Worm (Caenorhabditis elegans): ENCODE measurements around the gene tbc-2.

tbc-2 gene

ce11 chrII:5806563-5806962 is 20.7 kb downstream of the tbc-2 start:
- TF ChIP-seq elt-2 (tag; optimal IDR thresholded peaks at IDR 0.05) = peak; percentile 97
- TF ChIP-seq pha-4 (tag; optimal IDR thresholded peaks at IDR 0.05) = no peak
- TF ChIP-seq ztf-11 (tag; optimal IDR thresholded peaks at IDR 0.05) = no peak
- TF ChIP-seq pqm-1 (tag; optimal IDR thresholded peaks at IDR 0.05) = peak; percentile 63
- no peak for TF ChIP-seq elt-1 (tag; optimal IDR thresholded peaks at IDR 0.05)

- TF ChIP-seq ama-1 (optimal IDR thresholded peaks at IDR 0.05) (peak; percentile 9), ZK546.5 (tag; optimal IDR thresholded peaks at IDR 0.05) (no peak), pqm-1 (tag; optimal IDR thresholded peaks at IDR 0.05) (peak; percentile 54), fkh-10 (GFP tag; optimal IDR thresholded peaks at IDR 0.05) (no peak), sea-2 (GFP tag; optimal IDR thresholded peaks at IDR 0.05) (no peak), tbx-2 (tag; optimal IDR thresholded peaks at IDR 0.05) (no peak), ceh-9 (tag; optimal IDR thresholded peaks at IDR 0.05) (no peak), nhr-76 (tag; optimal IDR thresholded peaks at IDR 0.05) (no peak), hmg-11 (tag; optimal IDR thresholded peaks at IDR 0.05) (no peak), skn-1 (tag; optimal IDR thresholded peaks at IDR 0.05) (no peak), nhr-237 (tag; optimal IDR thresholded peaks at IDR 0.05) (no peak), elt-2 (tag; optimal IDR thresholded peaks at IDR 0.05) (peak; percentile 86), nhr-77 (tag; optimal IDR thresholded peaks at IDR 0.05) (no peak), eor-1 (tag; optimal IDR thresholded peaks at IDR 0.05) (no peak), nhr-28 (tag; optimal IDR thresholded peaks at IDR 0.05) (no peak), R02D3.7 (tag; optimal IDR thresholded peaks at IDR 0.05) (no peak), ceh-16 (tag; optimal IDR thresholded peaks at IDR 0.05) (no peak), egl-27 (tag; optimal IDR thresholded peaks at IDR 0.05) (no peak), unc-39 (tag; optimal IDR thresholded peaks at IDR 0.05) (no peak), lsy-12 (tag; optimal IDR thresholded peaks at IDR 0.05) (no peak), ztf-4 (tag; optimal IDR thresholded peaks at IDR 0.05) (no peak), nhr-25 (tag; optimal IDR thresholded peaks at IDR 0.05) (no peak), ztf-11 (tag; optimal IDR thresholded peaks at IDR 0.05) (no peak), elt-1 (tag; optimal IDR thresholded peaks at IDR 0.05) (no peak), fos-1 (tag; optimal IDR thresholded peaks at IDR 0.05) (no peak), lin-15B (tag; optimal IDR thresholded peaks at IDR 0.05) (no peak), jun-1 (tag; optimal IDR thresholded peaks at IDR 0.05) (no peak), pha-4 (tag; optimal IDR thresholded peaks at IDR 0.05) (peak; percentile 9)
Measured at ce11 chrII:5805303-5805702, 21.9 kb downstream of the tbc-2 start, which contains the start of gene K05F1.10. K05F1.10 (minus strand) TSS chrII:5805473.

ce11 chrII:5804288-5804687 is 23.0 kb downstream of the tbc-2 start:
- TF ChIP-seq daf-12 (tag; optimal IDR thresholded peaks at IDR 0.05) = no peak
- no peak for TF ChIP-seq nhr-12 (tag; optimal IDR thresholded peaks at IDR 0.05)
- TF ChIP-seq pha-4 (tag; optimal IDR thresholded peaks at IDR 0.05) = peak; percentile 8
- no peak for TF ChIP-seq mdl-1 (tag; optimal IDR thresholded peaks at IDR 0.05)
- TF ChIP-seq pqm-1 (tag; optimal IDR thresholded peaks at IDR 0.05) = peak; percentile 25
- TF ChIP-seq zag-1 (tag; optimal IDR thresholded peaks at IDR 0.05) = no peak
- no peak for TF ChIP-seq ceh-16 (tag; optimal IDR thresholded peaks at IDR 0.05)
- TF ChIP-seq unc-62 (GFP tag; optimal IDR thresholded peaks at IDR 0.05) = no peak
- TF ChIP-seq elt-2 (tag; optimal IDR thresholded peaks at IDR 0.05) = peak; percentile 93
- TF ChIP-seq fkh-2 (tag; optimal IDR thresholded peaks at IDR 0.05) = no peak
- no peak for TF ChIP-seq ztf-11 (tag; optimal IDR thresholded peaks at IDR 0.05)

ce11 chrII:5801075-5801474 is 26.2 kb downstream of the tbc-2 start, which contains the start of the genes K05F1.9 and K05F1.1:
K05F1.9 (minus strand) TSS chrII:5801175.
K05F1.1 (plus strand) TSS chrII:5801382.
- TF ChIP-seq ceh-9 (tag; optimal IDR thresholded peaks at IDR 0.05) (no peak), R02D3.7 (tag; optimal IDR thresholded peaks at IDR 0.05) (no peak), nhr-237 (tag; optimal IDR thresholded peaks at IDR 0.05) (no peak), lin-15B (tag; optimal IDR thresholded peaks at IDR 0.05) (no peak), fkh-10 (GFP tag; optimal IDR thresholded peaks at IDR 0.05) (no peak), nhr-11 (tag; optimal IDR thresholded peaks at IDR 0.05) (no peak), snpc-4 (tag; optimal IDR thresholded peaks at IDR 0.05) (no peak), nhr-43 (tag; optimal IDR thresholded peaks at IDR 0.05; ENCODE audit: poor library complexity, severe bottlenecking) (no peak), elt-2 (tag; optimal IDR thresholded peaks at IDR 0.05) (no peak), egl-5 (tag; optimal IDR thresholded peaks at IDR 0.05) (no peak), daf-12 (tag; optimal IDR thresholded peaks at IDR 0.05) (no peak), nhr-25 (tag; optimal IDR thresholded peaks at IDR 0.05) (no peak), sea-2 (GFP tag; optimal IDR thresholded peaks at IDR 0.05) (no peak), egl-27 (tag; optimal IDR thresholded peaks at IDR 0.05) (no peak), ztf-4 (tag; optimal IDR thresholded peaks at IDR 0.05) (no peak), skn-1 (tag; optimal IDR thresholded peaks at IDR 0.05) (no peak), ZK546.5 (tag; optimal IDR thresholded peaks at IDR 0.05) (no peak)

All from whole organism, L3 larva.